Fruit fly (Drosophila melanogaster): Measurements from ENCODE around the gene rtp.

Gene rtp

dm6 chr3R:5211901-5212758, 25.0 kb downstream of the rtp start (continued):
- peak; percentile 96 for TF ChIP-seq fd102C (GFP tag; optimal IDR thresholded peaks at IDR 0.05)
- peak; percentile 69 for TF ChIP-seq CG7786 (GFP tag; optimal IDR thresholded peaks at IDR 0.05)
- TF ChIP-seq CG30403 (GFP tag; optimal IDR thresholded peaks at IDR 0.05): peak; percentile 72
- no peak for TF ChIP-seq CG17612 (GFP tag; IDR thresholded peaks at IDR 0.05)
- TF ChIP-seq hth (optimal IDR thresholded peaks at IDR 0.05): no peak
- peak; percentile 68; the same call in 2 of the 3 replicates for TF ChIP-seq otp (GFP tag; IDR thresholded peaks at IDR 0.05)
- TF ChIP-seq cas (GFP tag; IDR thresholded peaks at IDR 0.05): no peak
- peak; percentile 70 for TF ChIP-seq CG33213 (GFP tag; optimal IDR thresholded peaks at IDR 0.05)
- no peak; the same call in 1 of the 2 replicates for TF ChIP-seq CG10366 (GFP tag; IDR thresholded peaks at IDR 0.05)
- TF ChIP-seq CG3407 (GFP tag; optimal IDR thresholded peaks at IDR 0.05): peak; percentile 55
- peak; percentile 92 for TF ChIP-seq trem (tag; optimal IDR thresholded peaks at IDR 0.05)
- no peak for TF ChIP-seq CG31365 (tag; optimal IDR thresholded peaks at IDR 0.05)
- peak; percentile 83 for TF ChIP-seq shn (GFP tag; optimal IDR thresholded peaks at IDR 0.05)
- TF ChIP-seq caup (GFP tag; optimal IDR thresholded peaks at IDR 0.05; ENCODE audit: severe bottlenecking): no peak
- TF ChIP-seq CG17912 (GFP tag; optimal IDR thresholded peaks at IDR 0.05): no peak
- TF ChIP-seq CG12659 (GFP tag; optimal IDR thresholded peaks at IDR 0.05): peak; percentile 11
- TF ChIP-seq CG32767 (GFP tag; IDR thresholded peaks at IDR 0.05): peak; percentile 32; the same call in 1 of the 2 replicates
- TF ChIP-seq mam (GFP tag; optimal IDR thresholded peaks at IDR 0.05): peak; percentile 3
- TF ChIP-seq Tbp (GFP tag; optimal IDR thresholded peaks at IDR 0.05): no peak
- peak; percentile 85 for TF ChIP-seq pum (GFP tag; optimal IDR thresholded peaks at IDR 0.05)
- no peak for TF ChIP-seq exex (tag; optimal IDR thresholded peaks at IDR 0.05)
- peak; percentile 63 for TF ChIP-seq ems (GFP tag; optimal IDR thresholded peaks at IDR 0.05)
- TF ChIP-seq CG2875 (GFP tag; optimal IDR thresholded peaks at IDR 0.05): peak; percentile 71
- peak; percentile 85 for TF ChIP-seq CG13775 (GFP tag; optimal IDR thresholded peaks at IDR 0.05)
- TF ChIP-seq CG2712 (tag; optimal IDR thresholded peaks at IDR 0.05): peak; percentile 95
- TF ChIP-seq Ravus (GFP tag; IDR thresholded peaks at IDR 0.05): no peak
- TF ChIP-seq ranshi (GFP tag; IDR thresholded peaks at IDR 0.05): peak; percentile 59; the same call in 1 of the 2 replicates
- peak; percentile 82 for TF ChIP-seq CG1233 (GFP tag; optimal IDR thresholded peaks at IDR 0.05)
- no peak for TF ChIP-seq emc (GFP tag; optimal IDR thresholded peaks at IDR 0.05)
- no peak for TF ChIP-seq CG10321 (GFP tag; IDR thresholded peaks at IDR 0.05)
- TF ChIP-seq CG11456 (GFP tag; IDR thresholded peaks at IDR 0.05): no peak
- TF ChIP-seq yki (optimal IDR thresholded peaks at IDR 0.05): no peak
- no peak for TF ChIP-seq hkb (optimal IDR thresholded peaks at IDR 0.05)
- TF ChIP-seq hkb (GFP tag; IDR thresholded peaks at IDR 0.05): peak; percentile 40; the same call in 1 of the 2 replicates
- TF ChIP-seq Blimp-1 (GFP tag; optimal IDR thresholded peaks at IDR 0.05): peak; percentile 69
- TF ChIP-seq pb (GFP tag; optimal IDR thresholded peaks at IDR 0.05): peak; percentile 74
- peak; percentile 99 for TF ChIP-seq CG15696 (tag; optimal IDR thresholded peaks at IDR 0.05)
- TF ChIP-seq MESR4 (GFP tag; optimal IDR thresholded peaks at IDR 0.05): peak; percentile 6
- peak; percentile 59 for TF ChIP-seq CG12155 (GFP tag; optimal IDR thresholded peaks at IDR 0.05)
- peak; percentile 70; the same call in 1 of the 2 replicates for TF ChIP-seq sim (GFP tag; IDR thresholded peaks at IDR 0.05)
- TF ChIP-seq CG8359 (GFP tag; optimal IDR thresholded peaks at IDR 0.05; ENCODE audit: borderline replicate concordance): peak; percentile 74
- TF ChIP-seq fd96Cb (tag; optimal IDR thresholded peaks at IDR 0.05): peak; percentile 81
- peak; percentile 76 for TF ChIP-seq vvl (GFP tag; IDR thresholded peaks at IDR 0.05)
- peak; percentile 32; the same call in 1 of the 2 replicates for TF ChIP-seq CG14667 (GFP tag; IDR thresholded peaks at IDR 0.05)
- peak; percentile 81 for TF ChIP-seq tin (GFP tag; optimal IDR thresholded peaks at IDR 0.05)
- no peak for TF ChIP-seq CG16779 (GFP tag; IDR thresholded peaks at IDR 0.05)
- TF ChIP-seq Med (GFP tag): peak; percentile 87
- no peak for TF ChIP-seq CG4360 (GFP tag; IDR thresholded peaks at IDR 0.05)
- TF ChIP-seq psq (GFP tag; optimal IDR thresholded peaks at IDR 0.05): no peak
- TF ChIP-seq Hr51 (GFP tag; optimal IDR thresholded peaks at IDR 0.05): peak; percentile 23 to 82
